Fruit fly (Drosophila melanogaster) whole organism, embryonic: Measurements from ENCODE around the gene CG6356.
A peak's percentile ranks its signal among the peaks of the same experiment; 100 is the strongest.

Experiments used
- CG12155 ChIP-seq: fragments of 200-800 bp; sonication (Bioruptor generic); optimal IDR thresholded peaks from 3 replicates; lab custom pipeline; 2016; ENCODE audit warnings: missing biosample characterization, missing genetic modification characterization
- CG14441 ChIP-seq: fragments of 200-800 bp; sonication (Bioruptor generic); IDR thresholded peaks from 2 replicates; pipeline ENCODE4 v1.3.6; 2022; ENCODE audit warnings: missing biosample characterization, missing genetic modification characterization
- chinmo ChIP-seq: fragments of 200-800 bp; sonication (Bioruptor generic); IDR thresholded peaks from 4 replicates; pipeline ENCODE4 v1.3.6; 2022; ENCODE audit warnings: missing biosample characterization, missing genetic modification characterization; ENCODE audit not compliant: partially characterized antibody
- lola ChIP-seq, 3 experiments: fragments of >200 bp in 2 of 3; fragments of 200-800 bp in 1 of 3; sonication (Bioruptor generic) in 1 of 3; optimal IDR thresholded peaks; 2 replicates each; lab custom pipeline; 2017 to 2019; ENCODE audit warnings: missing biosample characterization in 3 of 3, missing genetic modification characterization in 3 of 3, mild to moderate bottlenecking in 1 of 3, moderate library complexity in 1 of 3

- TF ChIP-seq lola (GFP tag; optimal IDR thresholded peaks at IDR 0.05; lab: Kevin White, UChicago) (no peak), CG12155 (GFP tag; lab: Kevin White, UChicago) (no peak), chinmo (GFP tag; lab: Robert Waterston, UW) (0 out of 4 replicates have a peak, but pooled peaks have one; percentile 40), CG14441 (GFP tag; lab: Robert Waterston, UW) (no peak)
These were observed 4.5 kb upstream of the CG6356 start, which contains the start of gene shps for dm6 chr3R:24279291-24279690.
